Worm (Caenorhabditis elegans) whole organism, L4/young adult: ENCODE measurements around the gene F35E12.10.

Experiments used
- W03F9.2 ChIP-seq: fragments of 150-350 bp; optimal IDR thresholded peaks from 2 replicates; lab custom pipeline; 2014; ENCODE audit warnings: missing biosample characterization, missing genetic modification characterization
- him-1 ChIP-seq: sonication (generic microtip); optimal IDR thresholded peaks from 2 replicates; lab custom pipeline; 2016; ENCODE audit warnings: missing genotype, missing genetic modification reagents, missing genetic modification characterization, missing compliant biosample characterization

- TF ChIP-seq W03F9.2 (tag; lab: Kevin White, UChicago) (no peak), him-1 (tag; lab: Kevin White, UChicago) (no peak)
These were observed 39.6 kb upstream of the F35E12.10 start for ce11 chrV:13787948-13788681.
